Worm (Caenorhabditis elegans): Measurements from ENCODE around the gene srx-113.
A peak's percentile ranks its signal among the peaks of the same experiment; 100 is the strongest.

The srx-113 gene

DNA sequence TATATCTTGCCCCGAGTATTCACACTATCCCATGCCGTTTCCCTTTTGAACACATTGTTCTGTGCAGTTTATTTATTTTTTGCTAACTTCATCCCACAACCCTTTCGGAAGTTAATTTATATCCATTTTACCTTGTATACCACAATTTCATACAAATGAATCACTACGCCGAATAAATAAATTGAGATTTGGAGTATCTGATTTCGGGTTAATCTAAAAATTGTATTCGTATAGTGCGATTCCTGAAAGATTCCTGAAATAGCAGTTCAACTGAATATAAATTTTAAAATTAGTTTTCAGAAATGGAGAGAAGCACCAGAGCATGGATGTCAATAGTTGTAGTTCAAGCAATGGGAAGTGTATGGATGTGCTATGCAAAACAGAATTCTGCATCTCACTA is 24.8 kb downstream of the srx-113 start, which contains the start of gene erg-28:
Gene erg-28, plus strand, starts transcription at position 301 of the 400 bp plus-strand sequence.
- TF ChIP-seq med-1 (GFP tag; optimal IDR thresholded peaks at IDR 0.05; ENCODE audit: insufficient read depth) (no peak), T22C8.4 (GFP tag; IDR thresholded peaks at IDR 0.05) (no peak), flt-1 (GFP tag; IDR thresholded peaks at IDR 0.05) (no peak), tab-1 (GFP tag; IDR thresholded peaks at IDR 0.05) (no peak)

DNA sequence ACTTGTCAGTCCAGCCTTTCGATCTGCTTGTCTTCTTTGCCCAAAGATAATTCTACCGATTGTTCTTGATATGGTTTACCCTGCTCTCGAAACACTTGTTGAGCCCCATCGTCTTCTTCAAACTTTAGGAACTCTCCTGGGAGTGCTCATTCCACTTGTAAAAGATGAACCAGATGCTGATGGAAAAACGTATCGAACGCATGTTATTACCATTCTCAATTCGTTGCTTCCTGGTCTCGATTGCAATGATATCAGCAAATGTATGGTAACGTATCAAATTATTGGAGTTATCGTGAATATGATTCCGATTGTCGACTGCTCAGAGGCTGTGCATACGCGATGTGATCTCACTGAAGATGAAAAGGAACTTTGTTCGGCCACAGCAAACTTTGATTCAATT is 30.1 kb downstream of the srx-113 start:
- TF ChIP-seq med-1 (GFP tag; optimal IDR thresholded peaks at IDR 0.05; ENCODE audit: insufficient read depth) (no peak), cog-1 (tag; optimal IDR thresholded peaks at IDR 0.05) (no peak), flt-1 (GFP tag; IDR thresholded peaks at IDR 0.05) (no peak), ztf-29 (GFP tag; IDR thresholded peaks at IDR 0.05) (no peak), ztf-23 (GFP tag; IDR thresholded peaks at IDR 0.05) (no peak), klf-2 (GFP tag; conservative IDR thresholded peaks at IDR 0.05) (no peak), ref-1 (GFP tag; conservative IDR thresholded peaks at IDR 0.05) (no peak), T22C8.4 (GFP tag; IDR thresholded peaks at IDR 0.05) (no peak), tab-1 (GFP tag; IDR thresholded peaks at IDR 0.05) (no peak)

DNA sequence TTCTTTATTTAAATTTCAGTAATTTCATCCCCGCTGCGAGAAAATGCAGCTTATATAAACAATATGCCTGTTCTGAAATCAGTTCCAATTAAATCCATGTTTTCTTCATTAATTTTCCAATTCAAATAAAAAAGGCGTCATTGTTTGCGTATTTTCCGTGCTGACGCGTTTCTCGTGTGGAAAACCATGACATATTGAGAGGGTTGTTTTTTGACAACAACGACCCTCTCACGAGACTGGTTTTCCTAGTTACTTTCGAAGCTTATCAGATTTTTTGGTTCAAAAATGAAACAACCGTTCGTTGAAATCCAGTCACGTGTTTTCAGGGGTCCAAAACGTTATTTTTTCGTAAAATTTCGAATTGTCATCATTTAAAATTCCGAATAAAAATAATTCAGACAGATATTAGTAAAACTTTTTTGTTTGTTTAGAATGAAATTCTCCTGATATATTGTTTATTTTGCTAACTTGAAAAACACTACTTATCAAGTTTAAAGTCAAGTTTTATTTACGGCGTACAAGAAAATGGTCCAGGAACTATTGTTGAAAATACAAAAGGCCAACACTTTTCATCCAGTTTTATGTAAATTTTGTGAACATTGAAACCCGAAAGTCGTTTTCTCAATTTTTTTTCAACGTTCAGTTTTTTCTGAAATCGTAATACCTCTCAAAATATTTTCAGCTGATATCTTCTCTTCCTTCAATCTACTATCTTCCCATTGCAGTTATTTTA is 32.3 kb downstream of the srx-113 start, which contains the start of gene C14C10.5:
Gene C14C10.5, plus strand, starts transcription at position 683 of the 733 bp plus-strand sequence.
- TF ChIP-seq tab-1 (GFP tag; IDR thresholded peaks at IDR 0.05) = no peak
- TF ChIP-seq med-1 (GFP tag; optimal IDR thresholded peaks at IDR 0.05; ENCODE audit: insufficient read depth) = no peak
- TF ChIP-seq ztf-23 (GFP tag; IDR thresholded peaks at IDR 0.05) = no peak
- no peak for TF ChIP-seq ref-1 (GFP tag; conservative IDR thresholded peaks at IDR 0.05)
- no peak for TF ChIP-seq klf-2 (GFP tag; conservative IDR thresholded peaks at IDR 0.05)
- no peak for TF ChIP-seq flt-1 (GFP tag; IDR thresholded peaks at IDR 0.05)
- no peak for TF ChIP-seq T22C8.4 (GFP tag; IDR thresholded peaks at IDR 0.05)

DNA sequence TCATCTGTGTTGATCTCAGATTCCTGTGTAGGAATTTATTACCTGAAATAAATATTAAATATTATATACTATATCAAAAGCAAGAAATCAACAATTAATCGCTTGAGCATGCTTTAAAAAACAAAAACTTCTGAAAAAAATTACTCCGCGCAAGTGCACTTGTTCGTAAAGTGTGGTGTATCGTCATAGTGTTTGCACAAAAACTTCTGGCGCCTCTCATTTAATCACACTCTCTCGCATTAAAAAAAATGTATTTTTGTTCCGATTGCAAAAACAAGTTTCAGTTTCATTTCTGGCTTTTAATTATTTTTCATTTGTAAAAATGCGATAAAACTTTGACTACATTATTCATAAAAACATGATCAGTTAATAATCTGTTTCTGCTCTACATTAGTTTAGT is 32.8 kb downstream of the srx-113 start, which contains the start of the genes C14C10.10 and ril-2:
Gene C14C10.10, minus strand, starts transcription at position 19 of the 400 bp plus-strand sequence.
Gene ril-2, minus strand, starts transcription at position 48 of the 400 bp plus-strand sequence.
- TF ChIP-seq ztf-29 (GFP tag; IDR thresholded peaks at IDR 0.05) = no peak
- TF ChIP-seq flt-1 (GFP tag; IDR thresholded peaks at IDR 0.05) = no peak
- TF ChIP-seq ztf-23 (GFP tag; IDR thresholded peaks at IDR 0.05) = no peak
- no peak for TF ChIP-seq med-1 (GFP tag; optimal IDR thresholded peaks at IDR 0.05; ENCODE audit: insufficient read depth)
- TF ChIP-seq cog-1 (tag; optimal IDR thresholded peaks at IDR 0.05) = no peak
- no peak for TF ChIP-seq T22C8.4 (GFP tag; IDR thresholded peaks at IDR 0.05)
- no peak for TF ChIP-seq tab-1 (GFP tag; IDR thresholded peaks at IDR 0.05)
- no peak for TF ChIP-seq klf-2 (GFP tag; conservative IDR thresholded peaks at IDR 0.05)
- TF ChIP-seq ref-1 (GFP tag; conservative IDR thresholded peaks at IDR 0.05) = no peak

DNA sequence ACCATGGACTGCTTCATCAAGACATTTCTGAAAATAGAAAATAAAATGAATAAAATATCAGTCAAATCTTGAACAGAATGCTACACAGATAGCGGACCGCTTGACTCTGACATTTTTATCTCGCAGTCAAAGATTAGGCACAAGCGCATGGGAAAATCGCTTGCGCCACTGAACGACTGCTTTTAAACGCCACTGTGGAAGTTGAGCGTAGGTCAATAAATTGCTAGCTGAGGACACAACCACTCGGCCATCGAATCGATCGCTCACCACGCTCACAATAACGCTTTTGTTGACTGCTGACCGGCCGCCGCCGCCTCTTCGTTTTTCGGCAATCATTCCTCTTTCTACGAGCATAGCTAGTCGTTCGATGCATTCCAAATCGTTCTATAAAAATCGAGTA is 35.2 kb downstream of the srx-113 start:
- TF ChIP-seq klf-2 (GFP tag; conservative IDR thresholded peaks at IDR 0.05) (0 out of 2 replicates have a peak, but pooled peaks have one; percentile 49), ztf-23 (GFP tag; IDR thresholded peaks at IDR 0.05) (peak; percentile 78), ref-1 (GFP tag; conservative IDR thresholded peaks at IDR 0.05) (peak; percentile 48; the same call in 1 of the 2 replicates), med-1 (GFP tag; optimal IDR thresholded peaks at IDR 0.05; ENCODE audit: insufficient read depth) (peak; percentile 15), ztf-29 (GFP tag; IDR thresholded peaks at IDR 0.05) (peak; percentile 82), flt-1 (GFP tag; IDR thresholded peaks at IDR 0.05) (peak; percentile 87), tab-1 (GFP tag; IDR thresholded peaks at IDR 0.05) (peak; percentile 80; the same call in 1 of the 2 replicates), T22C8.4 (GFP tag; IDR thresholded peaks at IDR 0.05) (peak; percentile 69; the same call in 1 of the 2 replicates), cog-1 (tag; optimal IDR thresholded peaks at IDR 0.05) (peak; percentile 58)

DNA sequence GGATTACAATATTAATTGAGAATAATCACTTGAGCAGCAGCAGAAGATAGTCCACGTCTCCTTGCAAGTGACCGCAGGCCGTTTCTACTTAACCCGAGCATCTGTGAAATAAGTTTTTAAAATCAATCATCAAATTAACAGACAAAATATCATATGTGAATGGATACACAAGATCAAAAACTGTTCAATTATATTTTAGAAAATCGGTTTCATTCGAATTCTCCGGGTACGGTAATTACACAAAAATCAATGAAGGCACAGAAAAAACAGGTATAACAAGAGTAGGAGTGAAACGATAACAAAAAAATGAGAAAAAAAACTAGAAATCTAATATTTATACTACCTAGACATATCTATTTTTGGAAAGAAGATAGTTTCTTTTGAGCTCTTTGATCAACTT is 35.8 kb downstream of the srx-113 start, which contains the start of gene mma-1:
Gene mma-1, minus strand, starts transcription at position 101 of the 400 bp plus-strand sequence.
- TF ChIP-seq ref-1 (GFP tag; conservative IDR thresholded peaks at IDR 0.05) = no peak
- no peak for TF ChIP-seq tab-1 (GFP tag; IDR thresholded peaks at IDR 0.05)
- TF ChIP-seq klf-2 (GFP tag; conservative IDR thresholded peaks at IDR 0.05) = no peak
- no peak for TF ChIP-seq T22C8.4 (GFP tag; IDR thresholded peaks at IDR 0.05)
- TF ChIP-seq cog-1 (tag; optimal IDR thresholded peaks at IDR 0.05) = no peak
- no peak for TF ChIP-seq flt-1 (GFP tag; IDR thresholded peaks at IDR 0.05)
- TF ChIP-seq ztf-29 (GFP tag; IDR thresholded peaks at IDR 0.05) = no peak
- no peak for TF ChIP-seq med-1 (GFP tag; optimal IDR thresholded peaks at IDR 0.05; ENCODE audit: insufficient read depth)
- no peak for TF ChIP-seq ztf-23 (GFP tag; IDR thresholded peaks at IDR 0.05)

DNA sequence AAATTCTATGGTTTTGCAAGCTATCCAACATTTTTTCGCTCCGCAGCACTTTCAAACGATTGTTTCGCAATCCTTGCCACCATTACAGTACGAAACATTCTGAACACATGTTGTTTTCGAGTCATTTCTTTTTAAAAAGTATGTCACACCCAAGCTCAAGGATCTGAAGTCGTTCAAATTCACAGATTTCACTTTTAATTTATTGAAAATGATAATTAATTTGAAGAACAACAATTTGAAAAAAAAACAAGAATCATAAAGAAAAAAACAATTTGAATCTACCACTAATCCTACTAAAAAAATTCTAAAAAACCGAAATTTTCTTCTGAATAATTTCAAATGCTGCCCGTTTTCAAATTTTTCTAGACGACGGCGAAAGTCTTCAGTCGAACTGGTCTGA is 39.6 kb downstream of the srx-113 start, which contains the start of gene C14C10.2:
Gene C14C10.2, minus strand, starts transcription at position 101 of the 400 bp plus-strand sequence.
- TF ChIP-seq ztf-29 (GFP tag; IDR thresholded peaks at IDR 0.05) (no peak), tab-1 (GFP tag; IDR thresholded peaks at IDR 0.05) (no peak)

DNA sequence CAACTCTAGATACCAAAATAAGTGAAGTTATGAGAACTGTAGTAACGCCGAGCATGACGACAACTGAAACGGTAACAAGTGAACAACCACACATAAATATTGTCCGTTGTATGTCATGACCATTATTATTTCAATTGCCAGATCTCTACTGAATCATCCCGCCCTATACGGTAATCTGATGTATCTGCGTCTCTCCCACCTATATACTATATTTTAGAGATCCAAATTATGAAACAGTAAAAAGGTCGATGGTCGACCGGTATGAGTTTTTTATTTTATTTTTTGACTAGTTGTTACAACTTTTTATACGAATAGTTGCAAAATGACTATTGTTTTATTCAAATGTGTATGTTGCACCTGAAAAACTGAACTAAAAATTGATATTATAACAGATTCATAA is 41.3 kb downstream of the srx-113 start, which contains the start of gene ttr-43:
Gene ttr-43, minus strand, starts transcription at position 101 of the 400 bp plus-strand sequence.
- TF ChIP-seq tab-1 (GFP tag; IDR thresholded peaks at IDR 0.05) (no peak), ref-1 (GFP tag; conservative IDR thresholded peaks at IDR 0.05) (no peak), med-1 (GFP tag; optimal IDR thresholded peaks at IDR 0.05; ENCODE audit: insufficient read depth) (no peak), ztf-29 (GFP tag; IDR thresholded peaks at IDR 0.05) (no peak), flt-1 (GFP tag; IDR thresholded peaks at IDR 0.05) (no peak), cog-1 (tag; optimal IDR thresholded peaks at IDR 0.05) (no peak), ztf-23 (GFP tag; IDR thresholded peaks at IDR 0.05) (no peak), T22C8.4 (GFP tag; IDR thresholded peaks at IDR 0.05) (no peak), klf-2 (GFP tag; conservative IDR thresholded peaks at IDR 0.05) (no peak)

DNA sequence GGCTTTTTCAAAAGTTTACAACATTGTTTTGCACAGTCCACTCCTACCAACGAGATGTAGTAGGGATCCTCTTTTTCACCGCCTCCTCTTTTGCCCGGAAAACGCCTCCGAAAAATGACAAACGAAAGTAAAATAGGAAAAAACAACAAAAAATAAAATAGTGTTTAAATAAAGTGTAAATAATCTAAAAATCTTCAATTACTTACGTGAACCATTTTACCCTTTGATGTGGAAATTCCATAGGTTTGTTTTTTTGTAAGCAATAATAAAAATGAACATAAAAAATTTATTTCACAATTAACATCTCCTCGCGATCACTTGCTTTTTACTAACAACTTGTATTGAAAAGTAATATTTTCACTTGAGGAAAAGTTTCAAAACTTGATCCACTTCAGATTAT is 43.9 kb downstream of the srx-113 start, which contains the start of gene C14C10.1:
Gene C14C10.1, plus strand, starts transcription at position 301 of the 400 bp plus-strand sequence.
- TF ChIP-seq flt-1 (GFP tag; IDR thresholded peaks at IDR 0.05) (no peak), klf-2 (GFP tag; conservative IDR thresholded peaks at IDR 0.05) (no peak), med-1 (GFP tag; optimal IDR thresholded peaks at IDR 0.05; ENCODE audit: insufficient read depth) (no peak), ztf-29 (GFP tag; IDR thresholded peaks at IDR 0.05) (no peak), ztf-23 (GFP tag; IDR thresholded peaks at IDR 0.05) (no peak), T22C8.4 (GFP tag; IDR thresholded peaks at IDR 0.05) (no peak), ref-1 (GFP tag; conservative IDR thresholded peaks at IDR 0.05) (no peak), tab-1 (GFP tag; IDR thresholded peaks at IDR 0.05) (no peak), cog-1 (tag; optimal IDR thresholded peaks at IDR 0.05) (no peak)

All from whole organism, midembryonic.